Worm (Caenorhabditis elegans): Measurements from ENCODE around the gene set-11.

Gene set-11

DNA sequence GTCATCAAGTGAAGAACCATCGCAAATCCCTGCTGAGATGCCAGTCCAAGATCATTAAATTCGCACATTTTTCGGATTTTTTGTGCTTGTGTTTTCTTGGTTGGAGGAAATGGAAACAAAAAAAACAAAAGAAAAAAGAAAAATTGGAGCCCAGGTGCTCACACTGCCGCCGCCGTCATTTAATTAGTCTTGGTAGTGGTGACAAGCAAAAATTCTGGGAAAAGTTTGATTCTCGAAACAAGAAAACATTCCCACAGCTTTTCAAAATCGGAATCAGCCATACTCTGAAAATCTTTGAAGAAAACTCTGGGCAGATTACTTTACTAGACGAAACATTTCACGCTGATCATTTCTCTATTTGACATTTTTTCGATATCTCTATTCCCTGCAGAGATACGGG lies 12.8 kb upstream of the set-11 start, which contains the start of gene srh-128:
Gene srh-128, minus strand, starts transcription at position 101 of the 400 bp plus-strand sequence.
- TF ChIP-seq nfya-1 (tag; optimal IDR thresholded peaks at IDR 0.05): no peak
- no peak for TF ChIP-seq hlh-6 (tag; optimal IDR thresholded peaks at IDR 0.05)
- TF ChIP-seq lin-11 (tag; optimal IDR thresholded peaks at IDR 0.05): no peak
- TF ChIP-seq ceh-14 (tag; optimal IDR thresholded peaks at IDR 0.05): no peak
- no peak for TF ChIP-seq fkh-10 (GFP tag; optimal IDR thresholded peaks at IDR 0.05)
- TF ChIP-seq pha-4 (tag; optimal IDR thresholded peaks at IDR 0.05): no peak
- no peak for TF ChIP-seq ahr-1 (tag; optimal IDR thresholded peaks at IDR 0.05)
- TF ChIP-seq T23F11.4 (GFP tag; optimal IDR thresholded peaks at IDR 0.05): no peak
- TF ChIP-seq tbx-7 (tag; optimal IDR thresholded peaks at IDR 0.05): no peak
- no peak for TF ChIP-seq C08G9.2 (tag; optimal IDR thresholded peaks at IDR 0.05)
- no peak for TF ChIP-seq nhr-232 (tag; optimal IDR thresholded peaks at IDR 0.05)
- no peak for TF ChIP-seq sox-4 (tag; optimal IDR thresholded peaks at IDR 0.05)
- TF ChIP-seq gmeb-2 (tag; optimal IDR thresholded peaks at IDR 0.05): no peak

DNA sequence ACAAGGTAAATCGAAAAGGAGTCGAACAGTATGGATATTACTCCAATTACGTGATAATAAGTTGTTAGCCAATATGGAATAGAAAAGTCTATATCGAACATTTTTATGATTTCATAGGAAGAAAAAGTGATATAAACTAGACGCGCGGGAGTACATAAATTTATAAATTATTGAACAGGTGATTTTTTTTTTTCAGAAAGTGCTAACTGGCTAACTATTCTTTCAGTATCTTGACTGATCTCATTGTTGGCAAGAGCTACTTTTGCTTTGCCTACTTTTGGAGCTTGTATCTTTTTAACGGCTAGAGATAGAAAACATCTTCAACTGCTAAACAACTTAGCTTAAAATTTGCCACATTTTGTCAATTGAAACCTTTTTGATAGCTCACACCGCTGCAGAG lies 10.4 kb upstream of the set-11 start, which contains the start of gene sri-60:
Gene sri-60, minus strand, starts transcription at position 101 of the 400 bp plus-strand sequence.
- TF ChIP-seq hlh-8 (tag; optimal IDR thresholded peaks at IDR 0.05): no peak
- no peak for TF ChIP-seq C08G9.2 (tag; optimal IDR thresholded peaks at IDR 0.05)
- TF ChIP-seq pax-1 (tag; optimal IDR thresholded peaks at IDR 0.05): no peak
- TF ChIP-seq ceh-48 (tag; optimal IDR thresholded peaks at IDR 0.05): no peak
- no peak for TF ChIP-seq ceh-6 (GFP tag; optimal IDR thresholded peaks at IDR 0.05)
- TF ChIP-seq syd-9 (tag; optimal IDR thresholded peaks at IDR 0.05): no peak
- no peak for TF ChIP-seq K09A11.1 (tag; optimal IDR thresholded peaks at IDR 0.05; ENCODE audit: insufficient read depth)
- no peak for TF ChIP-seq C38D4.7 (GFP tag; optimal IDR thresholded peaks at IDR 0.05)
- TF ChIP-seq ceh-2 (tag; optimal IDR thresholded peaks at IDR 0.05): no peak
- no peak for TF ChIP-seq mec-3 (tag; optimal IDR thresholded peaks at IDR 0.05; ENCODE audit: borderline replicate concordance)
- no peak for TF ChIP-seq F13H6.1 (tag; optimal IDR thresholded peaks at IDR 0.05)
- TF ChIP-seq ceh-34 (tag; optimal IDR thresholded peaks at IDR 0.05): no peak
- TF ChIP-seq unc-55 (GFP tag; optimal IDR thresholded peaks at IDR 0.05): no peak
- no peak for TF ChIP-seq ceh-14 (tag; optimal IDR thresholded peaks at IDR 0.05)
- no peak for TF ChIP-seq unc-3 (GFP tag; conservative IDR thresholded peaks at IDR 0.05)
- TF ChIP-seq unc-3 (tag; optimal IDR thresholded peaks at IDR 0.05): no peak
- no peak for TF ChIP-seq dmd-4 (tag; optimal IDR thresholded peaks at IDR 0.05; ENCODE audit: borderline replicate concordance)
- no peak for TF ChIP-seq madf-2 (tag; optimal IDR thresholded peaks at IDR 0.05)

DNA sequence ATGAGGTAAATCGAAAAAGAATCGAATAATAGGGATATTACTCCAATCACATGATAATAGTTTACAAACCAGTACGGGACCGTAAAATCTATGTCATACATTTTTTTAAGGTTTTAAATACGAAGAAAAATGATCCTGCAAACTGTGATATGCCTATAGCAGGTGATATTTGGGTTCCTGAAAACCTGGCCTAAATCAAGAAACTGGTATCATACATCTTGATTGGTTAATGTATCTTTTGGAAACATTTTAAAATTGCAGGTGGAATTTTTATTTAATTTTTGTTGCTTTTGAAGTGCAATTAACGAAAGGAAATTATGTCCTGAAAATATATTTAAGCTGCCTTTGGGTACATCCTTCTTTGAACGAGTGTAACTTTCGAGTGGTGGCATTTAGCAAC lies 7.9 kb upstream of the set-11 start, which contains the start of gene sri-61:
Gene sri-61, minus strand, starts transcription at position 101 of the 400 bp plus-strand sequence.
- TF ChIP-seq F13H6.1 (tag; optimal IDR thresholded peaks at IDR 0.05) (no peak), tbx-2 (tag; optimal IDR thresholded peaks at IDR 0.05) (no peak), ceh-2 (tag; optimal IDR thresholded peaks at IDR 0.05) (no peak), elt-2 (tag; optimal IDR thresholded peaks at IDR 0.05) (no peak), ceh-18 (tag; optimal IDR thresholded peaks at IDR 0.05) (no peak), pha-4 (tag; optimal IDR thresholded peaks at IDR 0.05) (no peak), T23F11.4 (GFP tag; optimal IDR thresholded peaks at IDR 0.05) (no peak), lim-6 (tag; optimal IDR thresholded peaks at IDR 0.05) (no peak), syd-9 (tag; optimal IDR thresholded peaks at IDR 0.05) (no peak), ceh-19 (GFP tag; optimal IDR thresholded peaks at IDR 0.05) (no peak), fkh-6 (tag; optimal IDR thresholded peaks at IDR 0.05) (no peak), unc-42 (tag; optimal IDR thresholded peaks at IDR 0.05) (no peak)

DNA sequence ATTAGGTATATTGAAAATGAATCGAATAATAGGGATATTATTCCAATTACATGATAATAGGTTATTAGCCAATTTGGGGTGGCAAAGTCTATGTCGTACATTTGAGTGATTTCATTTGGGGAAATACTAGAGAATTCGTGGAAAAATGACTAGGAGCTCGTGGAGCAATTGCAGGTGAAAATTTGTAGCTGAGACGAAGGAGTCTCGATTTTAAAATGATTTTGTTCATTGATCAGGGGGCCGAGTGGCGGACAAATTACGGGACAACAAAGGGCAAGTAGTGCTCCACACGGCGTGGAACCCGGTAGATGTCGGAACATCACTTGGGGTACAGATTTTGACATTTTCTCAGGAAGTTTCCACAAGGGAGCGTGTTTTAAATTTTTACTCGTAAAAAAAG lies 6.0 kb upstream of the set-11 start, which contains the start of gene sri-62:
Gene sri-62, minus strand, starts transcription at position 101 of the 400 bp plus-strand sequence.
- TF ChIP-seq elt-4 (tag; optimal IDR thresholded peaks at IDR 0.05) (no peak), ceh-2 (tag; optimal IDR thresholded peaks at IDR 0.05) (no peak), unc-3 (GFP tag; conservative IDR thresholded peaks at IDR 0.05) (no peak), unc-3 (tag; optimal IDR thresholded peaks at IDR 0.05) (no peak), elt-2 (tag; optimal IDR thresholded peaks at IDR 0.05) (no peak), ceh-6 (GFP tag; optimal IDR thresholded peaks at IDR 0.05) (no peak), eyg-1 (tag; optimal IDR thresholded peaks at IDR 0.05) (no peak), Y22D7AL.16 (tag; optimal IDR thresholded peaks at IDR 0.05) (no peak), K09A11.1 (tag; optimal IDR thresholded peaks at IDR 0.05; ENCODE audit: insufficient read depth) (no peak), fkh-10 (GFP tag; optimal IDR thresholded peaks at IDR 0.05) (no peak), hlh-8 (tag; optimal IDR thresholded peaks at IDR 0.05) (no peak), tbx-7 (tag; optimal IDR thresholded peaks at IDR 0.05) (no peak), ceh-18 (tag; optimal IDR thresholded peaks at IDR 0.05) (no peak), sox-4 (tag; optimal IDR thresholded peaks at IDR 0.05) (no peak)
